Fruit fly (Drosophila melanogaster): ENCODE results near the gene mRpL11.

The mRpL11 gene

DNA sequence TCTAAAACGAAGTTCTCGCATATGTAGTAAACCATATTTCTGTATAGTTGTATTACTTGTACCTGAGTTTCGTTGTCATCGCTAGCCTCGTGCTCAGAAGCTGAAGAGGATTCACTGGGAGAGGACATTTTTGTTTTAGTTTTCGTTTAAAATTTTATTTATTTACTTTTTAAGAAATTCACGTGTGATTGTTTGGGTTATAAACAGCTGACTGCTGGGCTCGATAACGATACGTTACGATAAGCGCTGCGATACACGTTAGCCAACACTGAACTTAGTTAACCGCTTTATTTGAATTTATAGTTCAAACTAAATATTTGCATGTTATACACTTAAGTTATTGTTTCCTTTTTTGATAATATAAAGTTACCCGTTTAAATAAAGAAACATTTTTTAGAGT is 1.8 kb downstream of the mRpL11 start, which contains the start of gene CG8461 (continued):
- TF ChIP-seq hb (GFP tag; IDR thresholded peaks at IDR 0.05; ENCODE audit: partially characterized antibody) (peak; percentile 70; the same call in 1 of the 3 replicates), vnd (GFP tag; IDR thresholded peaks at IDR 0.05; ENCODE audit: partially characterized antibody) (peak; percentile 42; the same call in 2 of the 3 replicates), Hmx (GFP tag; optimal IDR thresholded peaks at IDR 0.05) (no peak), bcd (GFP tag; optimal IDR thresholded peaks at IDR 0.05) (no peak), Ravus (GFP tag; IDR thresholded peaks at IDR 0.05) (no peak), trem (tag; optimal IDR thresholded peaks at IDR 0.05) (no peak), zen (tag; optimal IDR thresholded peaks at IDR 0.05) (no peak), dati (GFP tag; IDR thresholded peaks at IDR 0.05) (no peak), CG32532 (GFP tag; IDR thresholded peaks at IDR 0.05) (no peak), gro (GFP tag; optimal IDR thresholded peaks at IDR 0.05) (no peak), Dll (GFP tag; IDR thresholded peaks at IDR 0.05; ENCODE audit: partially characterized antibody) (peak; percentile 67; the same call in 3 of the 4 replicates), CG3847 (GFP tag; IDR thresholded peaks at IDR 0.05) (no peak), yki (optimal IDR thresholded peaks at IDR 0.05) (no peak), CG4617 (GFP tag; optimal IDR thresholded peaks at IDR 0.05; ENCODE audit: borderline replicate concordance) (peak; percentile 15), HLHmδ (GFP tag; optimal IDR thresholded peaks at IDR 0.05) (no peak), MTF-1 (GFP tag; optimal IDR thresholded peaks at IDR 0.05; ENCODE audit: borderline replicate concordance) (no peak), sens (GFP tag) (peak; percentile 66), CG17829 (tag; optimal IDR thresholded peaks at IDR 0.05) (no peak), da (GFP tag; optimal IDR thresholded peaks at IDR 0.05) (no peak), CG11085 (GFP tag; IDR thresholded peaks at IDR 0.05) (no peak), pan (optimal IDR thresholded peaks at IDR 0.05) (no peak), pan (GFP tag; optimal IDR thresholded peaks at IDR 0.05 in 1 of 2, IDR thresholded peaks at IDR 0.05 in 1 of 2) (no peak), eyg (GFP tag; optimal IDR thresholded peaks at IDR 0.05) (no peak), CG42726 (GFP tag; IDR thresholded peaks at IDR 0.05; ENCODE audit: partially characterized antibody) (no peak), Ets97D (GFP tag; optimal IDR thresholded peaks at IDR 0.05) (peak; percentile 20), CG31224 (GFP tag; IDR thresholded peaks at IDR 0.05) (no peak), Doc3 (GFP tag; IDR thresholded peaks at IDR 0.05; ENCODE audit: partially characterized antibody) (peak; percentile 37; the same call in 1 of the 3 replicates), z (GFP tag; IDR thresholded peaks at IDR 0.05) (no peak), CG11247 (GFP tag; IDR thresholded peaks at IDR 0.05) (no peak), al (GFP tag; IDR thresholded peaks at IDR 0.05) (no peak), trh (GFP tag; optimal IDR thresholded peaks at IDR 0.05) (no peak), CG7786 (GFP tag; optimal IDR thresholded peaks at IDR 0.05) (no peak), odd (GFP tag; optimal IDR thresholded peaks at IDR 0.05) (no peak), CG13624 (GFP tag; optimal IDR thresholded peaks at IDR 0.05) (no peak), Scr (GFP tag; IDR thresholded peaks at IDR 0.05; ENCODE audit: partially characterized antibody) (peak; percentile 61), CG12219 (GFP tag; optimal IDR thresholded peaks at IDR 0.05) (no peak), CG10147 (GFP tag; optimal IDR thresholded peaks at IDR 0.05) (no peak), YL-1 (GFP tag; optimal IDR thresholded peaks at IDR 0.05) (no peak), Poxn (GFP tag; IDR thresholded peaks at IDR 0.05) (no peak), CG15479 (GFP tag; optimal IDR thresholded peaks at IDR 0.05) (no peak), CG17385 (GFP tag; optimal IDR thresholded peaks at IDR 0.05) (no peak), CG17912 (GFP tag; optimal IDR thresholded peaks at IDR 0.05) (no peak), tna (GFP tag; IDR thresholded peaks at IDR 0.05; ENCODE audit: partially characterized antibody) (peak; percentile 82), Bgb (GFP tag; IDR thresholded peaks at IDR 0.05; ENCODE audit: partially characterized antibody) (peak; percentile 76), CG10462 (GFP tag; optimal IDR thresholded peaks at IDR 0.05) (no peak), psq (GFP tag; optimal IDR thresholded peaks at IDR 0.05) (no peak), CG14860 (GFP tag; IDR thresholded peaks at IDR 0.05; ENCODE audit: partially characterized antibody) (peak; percentile 47; the same call in 2 of the 3 replicates), HLH4C (GFP tag; IDR thresholded peaks at IDR 0.05; ENCODE audit: partially characterized antibody) (peak; percentile 89), CG32767 (GFP tag; IDR thresholded peaks at IDR 0.05) (no peak), Lim3 (GFP tag; IDR thresholded peaks at IDR 0.05) (no peak), D19B (GFP tag; optimal IDR thresholded peaks at IDR 0.05) (no peak)

Data from whole organism, embryonic.